Fruit fly (Drosophila melanogaster) whole organism, prepupa: ENCODE data around the gene Icmt.
A peak's percentile ranks its signal among the peaks of the same experiment; 100 is the strongest.

Experiments used
- Blimp-1 ChIP-seq: fragments of 200-800 bp; sonication (Bioruptor generic); optimal IDR thresholded peaks from 3 replicates; lab custom pipeline; 2017; ENCODE audit warnings: missing biosample characterization, missing genetic modification characterization, mild to moderate bottlenecking, moderate library complexity, missing genetic modification reagents
- CG10631 ChIP-seq: fragments of 200-800 bp; sonication (Bioruptor generic); optimal IDR thresholded peaks from 2 replicates; lab custom pipeline; 2016; ENCODE audit warnings: missing biosample characterization, missing genetic modification characterization
- CG11762 ChIP-seq: fragments of 200-800 bp; sonication (Bioruptor generic); optimal IDR thresholded peaks from 3 replicates; lab custom pipeline; 2016; ENCODE audit warnings: missing biosample characterization, missing genetic modification characterization; ENCODE audit not compliant: insufficient read depth
- CG11902 ChIP-seq: fragments of 200-800 bp; sonication (Bioruptor generic); optimal IDR thresholded peaks from 3 replicates; lab custom pipeline; 2016; ENCODE audit warnings: missing biosample characterization, missing genetic modification characterization
- CG15336 ChIP-seq: fragments of 200-800 bp; sonication (Bioruptor generic); IDR thresholded peaks from 2 replicates; pipeline ENCODE4 v1.3.6; 2022; ENCODE audit warnings: missing biosample characterization, missing genetic modification characterization
- CG16779 ChIP-seq: fragments of 200-800 bp; sonication (Bioruptor generic); optimal IDR thresholded peaks from 3 replicates; lab custom pipeline; 2017; ENCODE audit warnings: missing biosample characterization, mild to moderate bottlenecking, missing genetic modification characterization
- CG31627 ChIP-seq: fragments of 200-800 bp; sonication (Bioruptor generic); optimal IDR thresholded peaks from 3 replicates; lab custom pipeline; 2016; ENCODE audit warnings: missing biosample characterization, missing genetic modification characterization
- CG32006 ChIP-seq: fragments of 200-800 bp; sonication (Bioruptor generic); optimal IDR thresholded peaks from 3 replicates; lab custom pipeline; 2017; ENCODE audit warnings: missing biosample characterization, mild to moderate bottlenecking, missing genetic modification characterization
- CG3919 ChIP-seq: fragments of 200-800 bp; sonication (Bioruptor generic); optimal IDR thresholded peaks from 3 replicates; lab custom pipeline; 2016; ENCODE audit warnings: missing biosample characterization, missing genetic modification characterization
- CG4318 ChIP-seq: fragments of 200-800 bp; sonication (Bioruptor generic); optimal IDR thresholded peaks from 3 replicates; lab custom pipeline; 2017; ENCODE audit warnings: missing biosample characterization, mild to moderate bottlenecking, missing genetic modification characterization
- CG6276 ChIP-seq: fragments of 200-800 bp; sonication (Bioruptor generic); optimal IDR thresholded peaks from 2 replicates; lab custom pipeline; 2017; ENCODE audit warnings: missing biosample characterization, mild to moderate bottlenecking, missing genetic modification characterization
- CG7368 ChIP-seq: fragments of 200-800 bp; sonication (Bioruptor generic); optimal IDR thresholded peaks from 3 replicates; lab custom pipeline; 2016; ENCODE audit warnings: missing biosample characterization, missing genetic modification characterization
- CG8319 ChIP-seq: fragments of 200-800 bp; sonication (Bioruptor generic); optimal IDR thresholded peaks from 3 replicates; lab custom pipeline; 2016; ENCODE audit warnings: missing biosample characterization, missing genetic modification characterization
- CG9139 ChIP-seq: fragments of 200-800 bp; sonication (Bioruptor generic); optimal IDR thresholded peaks from 3 replicates; lab custom pipeline; 2017; ENCODE audit warnings: missing biosample characterization, mild to moderate bottlenecking, missing genetic modification characterization
- Eip75B ChIP-seq: fragments of 200-800 bp; sonication (Bioruptor generic); optimal IDR thresholded peaks from 3 replicates; lab custom pipeline; 2016; ENCODE audit warnings: missing biosample characterization, missing genetic modification characterization
- Eip78C ChIP-seq: fragments of 200-800 bp; sonication (Bioruptor generic); peaks from one replicate; lab custom pipeline; 2016; ENCODE audit warnings: missing biosample characterization, missing genetic modification characterization
- Eip93F ChIP-seq: fragments of 200-800 bp; sonication (Bioruptor generic); optimal IDR thresholded peaks from 2 replicates; lab custom pipeline; 2016; ENCODE audit warnings: missing biosample characterization, mild to moderate bottlenecking, missing genetic modification characterization
- Hr39 ChIP-seq: fragments of 200-800 bp; sonication (Bioruptor generic); optimal IDR thresholded peaks from 2 replicates; lab custom pipeline; 2016; ENCODE audit warnings: missing biosample characterization, missing genetic modification characterization
- Met ChIP-seq: fragments of 200-800 bp; sonication (Bioruptor generic); optimal IDR thresholded peaks from 3 replicates; lab custom pipeline; 2016; ENCODE audit warnings: missing biosample characterization, missing genetic modification characterization
- Smox ChIP-seq: fragments of 200-800 bp; sonication (Bioruptor generic); optimal IDR thresholded peaks from 3 replicates; lab custom pipeline; 2016; ENCODE audit warnings: missing biosample characterization, missing genetic modification characterization
- Sox102F ChIP-seq: fragments of 200-800 bp; sonication (Bioruptor generic); optimal IDR thresholded peaks from 2 replicates; lab custom pipeline; 2016; ENCODE audit warnings: missing biosample characterization, mild to moderate bottlenecking, missing genetic modification characterization
- Sox15 ChIP-seq: fragments of 200-800 bp; sonication (Bioruptor generic); optimal IDR thresholded peaks from 3 replicates; lab custom pipeline; 2016; ENCODE audit warnings: missing biosample characterization, missing genetic modification characterization
- acj6 ChIP-seq: fragments of 200-800 bp; sonication (Bioruptor generic); optimal IDR thresholded peaks from 3 replicates; lab custom pipeline; 2016; ENCODE audit warnings: missing biosample characterization, missing genetic modification characterization
- cyc ChIP-seq: fragments of 200-800 bp; sonication (Bioruptor generic); optimal IDR thresholded peaks from 3 replicates; lab custom pipeline; 2016; ENCODE audit warnings: missing biosample characterization, missing genetic modification characterization
- dsx ChIP-seq: fragments of 200-800 bp; optimal IDR thresholded peaks from 3 replicates; lab custom pipeline; 2019; ENCODE audit warnings: missing biosample characterization, mild to moderate bottlenecking, missing genetic modification characterization, moderate library complexity; ENCODE audit not compliant: poor library complexity, severe bottlenecking
- esn ChIP-seq: fragments of 200-800 bp; sonication (Bioruptor generic); optimal IDR thresholded peaks from 2 replicates; lab custom pipeline; 2016; ENCODE audit warnings: missing biosample characterization, mild to moderate bottlenecking, missing genetic modification characterization, moderate library complexity
- fd59A ChIP-seq: fragments of 200-800 bp; sonication (Bioruptor generic); optimal IDR thresholded peaks from 2 replicates; lab custom pipeline; 2017; ENCODE audit warnings: missing biosample characterization, mild to moderate bottlenecking, missing genetic modification characterization, missing genetic modification reagents
- fkh ChIP-seq: fragments of 200-800 bp; sonication (Bioruptor generic); optimal IDR thresholded peaks from 3 replicates; lab custom pipeline; 2017; ENCODE audit warnings: missing biosample characterization, mild to moderate bottlenecking, missing genetic modification characterization, moderate library complexity
- spab ChIP-seq: fragments of 200-800 bp; sonication (Bioruptor generic); optimal IDR thresholded peaks from 2 replicates; lab custom pipeline; 2017; ENCODE audit warnings: missing biosample characterization, mild to moderate bottlenecking, missing genetic modification characterization, missing genetic modification reagents
- ss ChIP-seq, 2 experiments: fragments of 200-800 bp; sonication (Bioruptor generic); optimal IDR thresholded peaks; 2 replicates in 1 of 2; 3 replicates in 1 of 2; lab custom pipeline; 2017 to 2018; ENCODE audit warnings: mild to moderate bottlenecking in 2 of 2, missing biosample characterization in 2 of 2, missing genetic modification characterization in 2 of 2, moderate library complexity in 1 of 2
- svp ChIP-seq: fragments of 200-800 bp; sonication (Bioruptor generic); peaks from one replicate; lab custom pipeline; 2016; ENCODE audit warnings: missing biosample characterization, missing genetic modification characterization
- topi ChIP-seq: fragments of 200-800 bp; sonication (Bioruptor generic); optimal IDR thresholded peaks from 3 replicates; lab custom pipeline; 2016; ENCODE audit warnings: missing biosample characterization, missing genetic modification characterization
- vri ChIP-seq: fragments of 200-800 bp; sonication (Bioruptor generic); optimal IDR thresholded peaks from 3 replicates; lab custom pipeline; 2016; ENCODE audit warnings: missing biosample characterization, mild to moderate bottlenecking, missing genetic modification characterization

Gene Icmt

DNA sequence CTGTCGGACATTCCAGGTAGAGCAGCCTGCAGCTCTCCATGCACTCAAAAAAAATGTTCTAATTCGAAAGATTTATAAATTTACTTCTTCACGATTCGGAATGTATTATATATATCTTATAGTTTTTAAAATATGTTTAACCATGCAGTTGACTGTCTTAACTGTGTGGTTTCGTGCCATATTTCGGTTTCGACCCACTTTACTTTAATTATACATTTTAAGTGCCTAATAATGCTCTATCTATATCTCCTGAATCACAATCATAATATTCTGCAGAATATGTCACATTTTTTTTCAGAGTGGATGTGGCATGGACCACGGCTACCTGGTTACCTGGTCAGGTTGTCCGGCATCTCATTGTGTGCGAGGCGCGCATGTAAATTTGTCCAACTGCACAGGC lies 31.6 kb downstream of the Icmt start (continued):
- TF ChIP-seq Smox (GFP tag; lab: Kevin White, UChicago) (peak; percentile 28), Sox15 (no peak), CG31627 (GFP tag; lab: Kevin White, UChicago) (no peak)
- TF ChIP-seq, all 60 proteins: peak for 31

DNA sequence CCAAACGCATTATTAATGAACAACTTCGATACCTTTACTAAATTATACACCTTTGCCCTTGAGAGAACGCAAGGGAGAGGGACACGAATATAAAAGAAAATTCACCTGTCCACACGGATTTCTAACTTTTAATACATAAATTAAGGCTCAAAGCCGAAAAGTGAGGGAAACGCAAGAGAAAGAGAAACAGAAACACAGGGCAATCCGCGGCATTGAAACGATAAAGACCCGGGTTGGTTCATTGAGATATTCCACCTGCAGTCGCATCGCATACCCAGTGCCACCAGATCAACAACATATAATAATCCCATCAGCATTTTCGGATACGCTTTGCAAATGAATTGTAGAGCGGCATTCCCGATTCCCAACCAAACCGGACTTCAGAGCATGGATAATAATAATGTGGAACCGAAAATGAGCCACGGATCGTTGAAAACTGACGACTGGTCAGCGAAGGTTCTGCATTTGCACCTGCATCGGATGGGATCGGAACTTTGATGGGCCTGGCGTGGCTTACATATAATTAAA lies 32.7 kb downstream of the Icmt start:
- TF ChIP-seq dsx (GFP tag; lab: Kevin White, UChicago) (no peak), Eip78C (peak; percentile 31)

DNA sequence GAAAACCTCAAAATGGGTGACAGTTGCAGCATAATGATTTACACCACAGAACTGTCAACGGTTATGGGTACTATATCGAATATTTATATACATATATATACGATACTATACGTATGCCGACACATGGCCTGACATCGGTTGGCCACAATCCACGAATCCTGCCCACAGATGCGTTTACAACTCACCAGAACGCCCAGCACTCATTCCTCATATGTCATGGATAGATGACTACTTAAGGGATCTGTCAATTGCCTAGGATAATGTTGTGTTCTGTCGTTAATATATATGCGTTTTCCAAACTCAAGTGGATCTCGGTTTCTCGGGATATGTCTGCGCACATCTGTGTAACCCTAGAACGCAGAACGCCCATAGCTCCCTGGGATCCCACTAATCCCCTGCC lies 40.4 kb downstream of the Icmt start:
- TF ChIP-seq CG3919 (GFP tag; lab: Kevin White, UChicago) (no peak), Eip75B (no peak), fkh (GFP tag; lab: Kevin White, UChicago) (no peak), CG8319 (GFP tag; lab: Kevin White, UChicago) (no peak), Hr39 (no peak), CG6276 (GFP tag; lab: Kevin White, UChicago) (no peak), ss (GFP tag; optimal IDR thresholded peaks at IDR 0.05; lab: Kevin White, UChicago) (no peak), acj6 (GFP tag; lab: Kevin White, UChicago) (no peak), topi (no peak), CG11762 (GFP tag; lab: Kevin White, UChicago) (no peak), cyc (no peak), vri (no peak), spab (GFP tag; lab: Kevin White, UChicago) (no peak), esn (GFP tag; lab: Kevin White, UChicago) (no peak), CG10631 (GFP tag; lab: Kevin White, UChicago) (no peak)

DNA sequence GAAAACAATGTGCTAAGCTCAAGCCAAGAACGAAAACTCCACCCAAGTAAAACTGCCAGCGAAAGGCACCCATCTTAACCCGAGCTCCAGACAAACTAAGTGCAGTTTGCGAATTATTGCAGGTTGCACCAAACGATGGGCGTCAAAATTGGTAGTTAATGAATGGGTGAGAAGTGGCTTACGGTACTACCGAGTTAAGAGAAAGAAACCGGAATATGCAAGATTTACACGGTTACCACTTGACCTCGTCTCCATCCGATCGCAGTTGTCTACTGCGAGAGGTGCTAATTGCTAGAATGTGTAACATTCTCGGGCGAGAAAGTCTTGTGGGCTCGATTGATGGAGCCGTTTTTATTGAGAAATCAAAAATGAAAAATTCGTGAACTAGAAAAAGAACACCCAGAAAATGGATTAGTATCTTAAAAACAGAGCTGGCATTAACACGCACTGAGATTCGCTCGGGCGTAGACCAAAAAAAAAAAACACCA lies 43.3 kb downstream of the Icmt start, which contains the start of the genes CG14115 and CG34428:
Gene CG14115 (minus strand): TSS at position 101 of the 488 bp plus-strand sequence.
Gene CG34428 (plus strand): TSS at position 438 of the 488 bp plus-strand sequence.
- TF ChIP-seq CG8319 (GFP tag; lab: Kevin White, UChicago) (no peak), svp (GFP tag; lab: Kevin White, UChicago) (no peak), CG3919 (GFP tag; lab: Kevin White, UChicago) (no peak), CG10631 (GFP tag; lab: Kevin White, UChicago) (no peak), CG7368 (GFP tag; lab: Kevin White, UChicago) (no peak), Eip75B (no peak), CG32006 (no peak), Hr39 (no peak), acj6 (GFP tag; lab: Kevin White, UChicago) (no peak)

DNA sequence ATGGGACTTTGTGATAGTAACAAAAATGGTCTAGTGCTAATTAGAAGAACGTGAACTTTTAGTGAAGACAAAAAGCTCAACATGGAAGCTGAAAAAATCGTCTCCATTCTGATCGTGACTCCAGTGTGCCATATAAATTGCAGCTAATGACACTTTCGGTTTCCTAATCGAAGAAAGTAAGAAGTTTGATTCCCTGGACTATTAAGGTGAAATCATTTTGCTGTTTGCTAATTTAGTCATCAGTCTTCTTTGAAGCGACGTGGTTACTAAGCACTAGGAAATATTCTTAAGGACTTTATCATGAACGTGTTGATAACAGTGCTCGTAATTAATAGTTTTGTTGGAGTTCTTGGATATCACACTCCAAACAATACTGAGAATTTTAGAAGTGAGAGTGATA lies 44.7 kb downstream of the Icmt start, which contains the start of gene CG34429:
Gene CG34429 (plus strand): TSS at position 301 of the 400 bp plus-strand sequence.
- TF ChIP-seq Sox102F (GFP tag; lab: Kevin White, UChicago) (no peak), fd59A (GFP tag; lab: Kevin White, UChicago) (no peak), Eip93F (no peak), CG4318 (GFP tag; lab: Kevin White, UChicago) (no peak), CG16779 (no peak), fkh (GFP tag; lab: Kevin White, UChicago) (no peak), vri (no peak), Met (no peak), CG9139 (GFP tag; lab: Kevin White, UChicago) (no peak), cyc (no peak), Blimp-1 (GFP tag; lab: Kevin White, UChicago) (no peak), Hr39 (no peak), CG10631 (GFP tag; lab: Kevin White, UChicago) (no peak), CG15336 (GFP tag; lab: Robert Waterston, UW) (no peak), CG11902 (GFP tag; lab: Kevin White, UChicago) (no peak)
